Fruit fly (Drosophila melanogaster) whole organism, embryonic: Measurements from ENCODE around the gene CG11456.

Experiments
- Antp ChIP-seq: fragments of 200-800 bp; sonication (Bioruptor generic); optimal IDR thresholded peaks from 3 replicates; lab custom pipeline; 2016; ENCODE audit warnings: missing biosample characterization, missing genetic modification characterization
- CG10431 ChIP-seq: fragments of 200-800 bp; sonication (Bioruptor generic); optimal IDR thresholded peaks from 3 replicates; lab custom pipeline; 2018; ENCODE audit warnings: missing biosample characterization, mild to moderate bottlenecking, missing genetic modification characterization
- CG11504 ChIP-seq: fragments of 200-800 bp; sonication (Bioruptor generic); optimal IDR thresholded peaks from 3 replicates; lab custom pipeline; 2019; ENCODE audit warnings: missing biosample characterization, mild to moderate bottlenecking, missing genetic modification characterization, moderate library complexity
- CG11695 ChIP-seq: fragments of 200-800 bp; sonication (Bioruptor generic); IDR thresholded peaks from 3 replicates; pipeline ENCODE4 v1.3.6; 2022; ENCODE audit warnings: missing biosample characterization, missing genetic modification characterization
- CG12104 ChIP-seq: fragments of 200-800 bp; sonication (Bioruptor generic); optimal IDR thresholded peaks from 3 replicates; lab custom pipeline; 2016; ENCODE audit warnings: missing biosample characterization, missing genetic modification characterization
- CG12391 ChIP-seq: fragments of 200-800 bp; sonication (Bioruptor generic); optimal IDR thresholded peaks from 3 replicates; lab custom pipeline; 2018; ENCODE audit warnings: missing biosample characterization, mild to moderate bottlenecking, missing genetic modification characterization, moderate library complexity
- CG13424 ChIP-seq: fragments of 200-800 bp; sonication (Bioruptor generic); optimal IDR thresholded peaks from 2 replicates; lab custom pipeline; 2019; ENCODE audit warnings: missing biosample characterization, mild to moderate bottlenecking, missing genetic modification characterization, moderate library complexity
- CG13775 ChIP-seq: fragments of 200-800 bp; sonication (Bioruptor generic); optimal IDR thresholded peaks from 3 replicates; lab custom pipeline; 2017; ENCODE audit warnings: missing biosample characterization, mild to moderate bottlenecking, missing genetic modification characterization
- CG14050 ChIP-seq: fragments of 200-800 bp; sonication (Bioruptor generic); IDR thresholded peaks from 3 replicates; pipeline ENCODE4 v1.3.6; 2022; ENCODE audit warnings: missing biosample characterization, missing genetic modification characterization
- CG15479 ChIP-seq: fragments of 200-800 bp; sonication (Bioruptor generic); optimal IDR thresholded peaks from 3 replicates; lab custom pipeline; 2019; ENCODE audit warnings: missing biosample characterization, mild to moderate bottlenecking, missing genetic modification characterization, moderate library complexity
- CG15696 ChIP-seq: fragments of 200-800 bp; sonication (Bioruptor generic); optimal IDR thresholded peaks from 2 replicates; lab custom pipeline; 2019; ENCODE audit warnings: missing biosample characterization, mild to moderate bottlenecking, missing genetic modification characterization, moderate library complexity
- CG17328 ChIP-seq: fragments of 200-800 bp; sonication (Bioruptor generic); IDR thresholded peaks from 2 replicates; pipeline ENCODE4 v1.3.6; 2022; ENCODE audit warnings: missing biosample characterization, missing genetic modification characterization
- CG18599 ChIP-seq: fragments of 200-800 bp; sonication (Bioruptor generic); optimal IDR thresholded peaks from 3 replicates; lab custom pipeline; 2017; ENCODE audit warnings: missing biosample characterization, missing genetic modification characterization, mild to moderate bottlenecking, moderate library complexity, missing genetic modification reagents
- CG3838 ChIP-seq: fragments of 200-800 bp; sonication (Bioruptor generic); optimal IDR thresholded peaks from 3 replicates; lab custom pipeline; 2016; ENCODE audit warnings: missing biosample characterization, missing genetic modification characterization
- CG4282 ChIP-seq: fragments of 200-800 bp; sonication (Bioruptor generic); optimal IDR thresholded peaks from 2 replicates; lab custom pipeline; 2016; ENCODE audit warnings: missing biosample characterization, missing genetic modification characterization
- CG43689 ChIP-seq: fragments of 200-800 bp; sonication (Bioruptor generic); IDR thresholded peaks from 2 replicates; pipeline ENCODE4 v1.3.6; 2022; ENCODE audit warnings: missing biosample characterization, missing genetic modification characterization
- CG4424 ChIP-seq: fragments of 200-800 bp; sonication (Bioruptor generic); optimal IDR thresholded peaks from 3 replicates; lab custom pipeline; 2016; ENCODE audit warnings: missing biosample characterization, missing genetic modification characterization
- CG4730 ChIP-seq: fragments of 200-800 bp; sonication (Bioruptor generic); IDR thresholded peaks from 2 replicates; pipeline ENCODE4 v1.3.6; 2022; ENCODE audit warnings: missing biosample characterization, missing genetic modification characterization
- CG7357 ChIP-seq: fragments of 200-800 bp; sonication (Bioruptor generic); IDR thresholded peaks from 3 replicates; pipeline ENCODE4 v1.3.6; 2022; ENCODE audit warnings: missing biosample characterization, missing genetic modification characterization
- CG8281 ChIP-seq: fragments of 200-800 bp; sonication (Bioruptor generic); optimal IDR thresholded peaks from 2 replicates; lab custom pipeline; 2018; ENCODE audit warnings: missing biosample characterization, mild to moderate bottlenecking, missing genetic modification characterization, moderate library complexity
- CG8765 ChIP-seq: fragments of 200-800 bp; sonication (Bioruptor generic); IDR thresholded peaks from 2 replicates; pipeline ENCODE4 v1.3.6; 2022; ENCODE audit warnings: missing biosample characterization, missing genetic modification characterization
- CG8944 ChIP-seq: fragments of 200-800 bp; sonication (Bioruptor generic); optimal IDR thresholded peaks from 3 replicates; lab custom pipeline; 2016; ENCODE audit warnings: missing biosample characterization, missing genetic modification characterization
- CTCF ChIP-seq: fragments of 200-800 bp; sonication (Bioruptor generic); optimal IDR thresholded peaks from 2 replicates; lab custom pipeline; 2017; ENCODE audit warnings: missing biosample characterization, mild to moderate bottlenecking, missing genetic modification characterization, moderate library complexity
- Camta ChIP-seq: fragments of 200-800 bp; sonication (Bioruptor generic); optimal IDR thresholded peaks from 2 replicates; lab custom pipeline; 2016; ENCODE audit warnings: missing biosample characterization, missing genetic modification characterization
- D ChIP-seq, 2 experiments: fragments of 200-800 bp in 1 of 2; fragments of >200 bp in 1 of 2; sonication (Bioruptor generic) in 1 of 2; optimal IDR thresholded peaks; 2 replicates in 1 of 2; 3 replicates in 1 of 2; lab custom pipeline; 2017; ENCODE audit warnings: mild to moderate bottlenecking in 1 of 2, missing biosample characterization in 1 of 2, missing genetic modification characterization in 1 of 2, missing genetic modification reagents in 1 of 2
- Dek ChIP-seq: fragments of 200-800 bp; sonication (Bioruptor generic); optimal IDR thresholded peaks from 3 replicates; lab custom pipeline; 2019; ENCODE audit warnings: missing biosample characterization, mild to moderate bottlenecking, missing genetic modification characterization, moderate library complexity
- HmgZ ChIP-seq: fragments of 200-800 bp; sonication (Bioruptor generic); optimal IDR thresholded peaks from 2 replicates; lab custom pipeline; 2018; ENCODE audit warnings: missing biosample characterization, mild to moderate bottlenecking, missing genetic modification characterization
- Hr3 ChIP-seq: fragments of 200-800 bp; sonication (Bioruptor generic); optimal IDR thresholded peaks from 3 replicates; lab custom pipeline; 2016; ENCODE audit warnings: missing biosample characterization, missing genetic modification characterization
- MBD-R2 ChIP-seq: fragments of 200-800 bp; sonication (Bioruptor generic); IDR thresholded peaks from 2 replicates; pipeline ENCODE4 v1.3.6; 2022; ENCODE audit warnings: missing biosample characterization, missing genetic modification characterization
- Trl ChIP-seq, 3 experiments: fragments of >200 bp in 2 of 3; fragments of 200-800 bp in 1 of 3; sonication (Bioruptor generic) in 1 of 3; optimal IDR thresholded peaks; 2 replicates in 1 of 3; 3 replicates in 2 of 3; lab custom pipeline; 2016 to 2017; ENCODE audit warnings: missing biosample characterization in 1 of 3, missing genetic modification characterization in 1 of 3
- Xbp1 ChIP-seq: fragments of 200-800 bp; sonication (Bioruptor generic); optimal IDR thresholded peaks from 3 replicates; lab custom pipeline; 2016; ENCODE audit warnings: missing biosample characterization, mild to moderate bottlenecking, missing genetic modification characterization
- ab ChIP-seq: fragments of 200-800 bp; sonication (Bioruptor generic); optimal IDR thresholded peaks from 2 replicates; lab custom pipeline; 2016; ENCODE audit warnings: missing biosample characterization, missing genetic modification characterization
- ase ChIP-seq: fragments of 200-800 bp; sonication (Bioruptor generic); IDR thresholded peaks from 3 replicates; pipeline ENCODE4 v1.3.6; 2022; ENCODE audit warnings: missing biosample characterization, missing genetic modification characterization
- cato ChIP-seq: fragments of 200-800 bp; sonication (Bioruptor generic); optimal IDR thresholded peaks from 2 replicates; lab custom pipeline; 2016; ENCODE audit warnings: missing biosample characterization, missing genetic modification characterization, borderline replicate concordance
- caup ChIP-seq: fragments of 200-800 bp; sonication (Bioruptor generic); optimal IDR thresholded peaks from 3 replicates; lab custom pipeline; 2017; ENCODE audit warnings: missing biosample characterization, mild to moderate bottlenecking, missing genetic modification characterization, moderate library complexity; ENCODE audit not compliant: severe bottlenecking
- cwo ChIP-seq: fragments of 200-800 bp; sonication (Bioruptor generic); optimal IDR thresholded peaks from 3 replicates; lab custom pipeline; 2017; ENCODE audit warnings: missing biosample characterization, missing genetic modification characterization, mild to moderate bottlenecking, moderate library complexity, missing genetic modification reagents
- da ChIP-seq: fragments of 200-800 bp; sonication (Bioruptor generic); optimal IDR thresholded peaks from 2 replicates; lab custom pipeline; 2016; ENCODE audit warnings: missing biosample characterization, missing genetic modification characterization
- dmrt99B ChIP-seq: fragments of 200-800 bp; sonication (Bioruptor generic); optimal IDR thresholded peaks from 2 replicates; lab custom pipeline; 2018; ENCODE audit warnings: missing biosample characterization, mild to moderate bottlenecking, missing genetic modification characterization, moderate library complexity
- en ChIP-seq: fragments of 200-800 bp; sonication (Bioruptor generic); optimal IDR thresholded peaks from 2 replicates; lab custom pipeline; 2016; ENCODE audit warnings: missing biosample characterization, missing genetic modification characterization
- fd3F ChIP-seq: fragments of 200-800 bp; sonication (Bioruptor generic); optimal IDR thresholded peaks from 2 replicates; lab custom pipeline; 2018; ENCODE audit warnings: missing biosample characterization, mild to moderate bottlenecking, missing genetic modification characterization, moderate library complexity
- fd64A ChIP-seq: fragments of 200-800 bp; sonication (Bioruptor generic); optimal IDR thresholded peaks from 3 replicates; lab custom pipeline; 2018; ENCODE audit warnings: missing biosample characterization, mild to moderate bottlenecking, missing genetic modification characterization
- ham ChIP-seq: fragments of 200-800 bp; sonication (Bioruptor generic); IDR thresholded peaks from 2 replicates; pipeline ENCODE4 v1.3.6; 2022; ENCODE audit warnings: missing biosample characterization, missing genetic modification characterization
- hth ChIP-seq: fragments of >200 bp; optimal IDR thresholded peaks from 2 replicates; lab custom pipeline; 2017; ENCODE audit warnings: inconsistent platforms
- inv ChIP-seq: fragments of 200-800 bp; sonication (Bioruptor generic); IDR thresholded peaks from 2 replicates; pipeline ENCODE4 v1.3.6; 2022; ENCODE audit warnings: missing biosample characterization, missing genetic modification characterization; ENCODE audit not compliant: partially characterized antibody
- jigr1 ChIP-seq: fragments of 200-800 bp; sonication (Bioruptor generic); IDR thresholded peaks from 3 replicates; pipeline ENCODE4 v1.3.6; 2022; ENCODE audit warnings: missing biosample characterization, missing genetic modification characterization
- lilli ChIP-seq: fragments of 200-800 bp; sonication (Bioruptor generic); optimal IDR thresholded peaks from 3 replicates; lab custom pipeline; 2016; ENCODE audit warnings: missing biosample characterization, missing genetic modification characterization
- nom ChIP-seq: fragments of 200-800 bp; sonication (Bioruptor generic); optimal IDR thresholded peaks from 2 replicates; lab custom pipeline; 2017; ENCODE audit warnings: missing biosample characterization, missing genetic modification characterization, mild to moderate bottlenecking, moderate library complexity, missing genetic modification reagents
- otp ChIP-seq: fragments of 200-800 bp; sonication (Bioruptor generic); IDR thresholded peaks from 3 replicates; pipeline ENCODE4, ENCODE4 v1.3.6; 2022; ENCODE audit warnings: missing biosample characterization, missing genetic modification characterization
- sqz ChIP-seq: fragments of 200-800 bp; sonication (Bioruptor generic); optimal IDR thresholded peaks from 3 replicates; lab custom pipeline; 2018; ENCODE audit warnings: missing biosample characterization, mild to moderate bottlenecking, missing genetic modification characterization
- z ChIP-seq: fragments of 200-800 bp; sonication (Bioruptor generic); IDR thresholded peaks from 3 replicates; pipeline ENCODE4 v1.3.6; 2022; ENCODE audit warnings: missing biosample characterization, missing genetic modification characterization

The CG11456 gene

DNA sequence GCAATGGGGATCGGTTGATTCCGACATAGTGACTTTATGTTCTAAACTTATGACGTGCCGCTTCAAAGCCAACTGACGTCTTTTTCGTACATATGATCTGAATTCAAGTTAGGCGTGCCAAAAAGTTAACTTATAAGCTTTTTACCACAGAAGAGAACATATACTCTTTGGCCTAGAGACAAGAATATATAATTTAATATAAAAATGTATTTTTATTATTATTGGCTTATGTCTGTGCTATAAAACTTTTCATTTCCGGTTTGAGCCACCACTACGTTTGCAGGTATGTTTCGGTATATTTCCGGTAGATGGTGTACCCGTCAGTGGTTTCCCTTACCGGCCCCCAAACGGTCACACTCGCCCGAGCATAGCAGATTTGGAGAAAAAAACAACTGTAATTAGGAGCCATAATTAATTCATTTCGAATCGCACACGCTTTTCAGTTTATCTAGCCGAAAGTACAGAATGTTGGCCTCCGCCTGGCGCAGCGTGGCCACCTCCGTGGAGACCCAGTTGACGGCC lies 43.4 kb upstream of the CG11456 start, which contains the start of the genes CG3698 and tzn (continued):
- TF ChIP-seq caup (GFP tag; lab: Kevin White, UChicago) (peak; percentile 98), CG11695 (peak; percentile 76), hth (lab: Kevin White, UChicago) (no peak), CG13424 (tag; lab: Kevin White, UChicago) (peak; percentile 78), cwo (GFP tag; lab: Kevin White, UChicago) (no peak), CG18599 (GFP tag; lab: Kevin White, UChicago) (peak; percentile 93), fd64A (GFP tag; lab: Kevin White, UChicago) (peak; percentile 85), CG4730 (GFP tag; lab: Robert Waterston, UW) (peak; percentile 88), Hr3 (peak; percentile 87), CG8765 (GFP tag; lab: Robert Waterston, UW) (peak; percentile 82), D (optimal IDR thresholded peaks at IDR 0.05; lab: Kevin White, UChicago) (peak; percentile 16), D (GFP tag; optimal IDR thresholded peaks at IDR 0.05; lab: Kevin White, UChicago) (peak; percentile 94), CG4424 (GFP tag; lab: Kevin White, UChicago) (peak; percentile 95), ab (GFP tag; lab: Kevin White, UChicago) (no peak), cato (GFP tag; lab: Kevin White, UChicago) (peak; percentile 91), inv (no peak), CG17328 (GFP tag; lab: Robert Waterston, UW) (peak; percentile 95), dmrt99B (tag; lab: Kevin White, UChicago) (no peak), HmgZ (tag; lab: Kevin White, UChicago) (peak; percentile 94), fd3F (GFP tag; lab: Kevin White, UChicago) (peak; percentile 89), da (GFP tag; lab: Kevin White, UChicago) (peak; percentile 72), Dek (peak; percentile 87), sqz (GFP tag; lab: Kevin White, UChicago) (no peak), CG15479 (peak; percentile 12), CG4282 (GFP tag; lab: Kevin White, UChicago) (peak; percentile 38), CG14050 (GFP tag; lab: Robert Waterston, UW) (peak; percentile 91), MBD-R2 (GFP tag; lab: Robert Waterston, UW) (peak; percentile 96), Xbp1 (peak; percentile 94), ase (GFP tag; lab: Robert Waterston, UW) (peak; percentile 95), CG15696 (tag; lab: Kevin White, UChicago) (peak; percentile 72), en (peak; percentile 85), CG7357 (GFP tag; lab: Robert Waterston, UW) (peak; percentile 78; the same call in 2 of the 3 replicates), CG43689 (GFP tag; lab: Robert Waterston, UW) (peak; percentile 94), CG10431 (peak; percentile 89), CTCF (GFP tag; lab: Kevin White, UChicago) (peak; percentile 94), Antp (GFP tag; lab: Kevin White, UChicago) (peak; percentile 69), Trl (optimal IDR thresholded peaks at IDR 0.05; lab: Kevin White, UChicago) (no peak), Trl (GFP tag; optimal IDR thresholded peaks at IDR 0.05; lab: Kevin White, UChicago) (peak; percentile 90), Camta (peak; percentile 87), ham (GFP tag; lab: Robert Waterston, UW) (peak; percentile 86), z (GFP tag; lab: Robert Waterston, UW) (peak; percentile 55; the same call in 1 of the 3 replicates), jigr1 (GFP tag; lab: Robert Waterston, UW) (0 out of 3 replicates have a peak, but pooled peaks have one; percentile 35), lilli (GFP tag; lab: Kevin White, UChicago) (peak; percentile 77), CG12391 (tag; lab: Kevin White, UChicago) (peak; percentile 93), otp (GFP tag; lab: Robert Waterston, UW) (peak; percentile 96), CG13775 (GFP tag; lab: Kevin White, UChicago) (peak; percentile 97), nom (no peak), CG8281 (tag; lab: Kevin White, UChicago) (peak; percentile 74), CG8944 (GFP tag; lab: Kevin White, UChicago) (peak; percentile 70), CG3838 (peak; percentile 82), CG12104 (GFP tag; lab: Kevin White, UChicago) (peak; percentile 94), CG11504 (tag; lab: Kevin White, UChicago) (no peak)
